Fruit fly (Drosophila melanogaster) whole organism, embryonic: ENCODE results near the gene CG18649.

Experiments used
- CG10274 ChIP-seq: fragments of 200-800 bp; sonication (Bioruptor generic); optimal IDR thresholded peaks from 3 replicates; lab custom pipeline; 2017; ENCODE audit warnings: missing biosample characterization, mild to moderate bottlenecking, missing genetic modification characterization
- CG11093 ChIP-seq: fragments of 200-800 bp; sonication (Bioruptor generic); IDR thresholded peaks from 3 replicates; pipeline ENCODE4 v1.3.6; 2022; ENCODE audit warnings: missing biosample characterization, missing genetic modification characterization
- CG12219 ChIP-seq: fragments of 200-800 bp; sonication (Bioruptor generic); optimal IDR thresholded peaks from 3 replicates; lab custom pipeline; 2018; ENCODE audit warnings: missing biosample characterization, mild to moderate bottlenecking, missing genetic modification characterization
- CG12769 ChIP-seq: fragments of 200-800 bp; sonication (Bioruptor generic); optimal IDR thresholded peaks from 2 replicates; lab custom pipeline; 2019; ENCODE audit warnings: missing biosample characterization, mild to moderate bottlenecking, missing genetic modification characterization, moderate library complexity
- CG13424 ChIP-seq: fragments of 200-800 bp; sonication (Bioruptor generic); optimal IDR thresholded peaks from 2 replicates; lab custom pipeline; 2019; ENCODE audit warnings: missing biosample characterization, mild to moderate bottlenecking, missing genetic modification characterization, moderate library complexity
- CG15696 ChIP-seq: fragments of 200-800 bp; sonication (Bioruptor generic); optimal IDR thresholded peaks from 2 replicates; lab custom pipeline; 2019; ENCODE audit warnings: missing biosample characterization, mild to moderate bottlenecking, missing genetic modification characterization, moderate library complexity
- CG16779 ChIP-seq: fragments of 200-800 bp; sonication (Bioruptor generic); IDR thresholded peaks from 2 replicates; pipeline ENCODE4 v1.3.6; 2022; ENCODE audit warnings: missing biosample characterization, missing genetic modification characterization
- CG17328 ChIP-seq: fragments of 200-800 bp; sonication (Bioruptor generic); IDR thresholded peaks from 2 replicates; pipeline ENCODE4 v1.3.6; 2022; ENCODE audit warnings: missing biosample characterization, missing genetic modification characterization
- CG18262 ChIP-seq: fragments of 200-800 bp; optimal IDR thresholded peaks from 3 replicates; lab custom pipeline; 2019; ENCODE audit warnings: missing biosample characterization, mild to moderate bottlenecking, missing genetic modification characterization, moderate library complexity
- CG2678 ChIP-seq: fragments of 200-800 bp; sonication (Bioruptor generic); optimal IDR thresholded peaks from 3 replicates; lab custom pipeline; 2019; ENCODE audit warnings: missing biosample characterization, mild to moderate bottlenecking, missing genetic modification characterization, moderate library complexity
- CG30431 ChIP-seq: fragments of 200-800 bp; sonication (Bioruptor generic); optimal IDR thresholded peaks from 2 replicates; lab custom pipeline; 2017; ENCODE audit warnings: missing biosample characterization, missing genetic modification characterization
- CG3065 ChIP-seq: fragments of 200-800 bp; sonication (Bioruptor generic); optimal IDR thresholded peaks from 2 replicates; lab custom pipeline; 2016; ENCODE audit warnings: missing biosample characterization, missing genetic modification characterization
- CG32772 ChIP-seq: fragments of 200-800 bp; sonication (Bioruptor generic); IDR thresholded peaks from 2 replicates; pipeline ENCODE4 v1.3.6; 2022; ENCODE audit warnings: missing biosample characterization, missing genetic modification characterization
- CG33557 ChIP-seq: fragments of 200-800 bp; sonication (Bioruptor generic); optimal IDR thresholded peaks from 2 replicates; lab custom pipeline; 2019; ENCODE audit warnings: missing biosample characterization, mild to moderate bottlenecking, missing genetic modification characterization, moderate library complexity
- CG4404 ChIP-seq: fragments of 200-800 bp; sonication (Bioruptor generic); IDR thresholded peaks from 2 replicates; pipeline ENCODE4 v1.3.6; 2022; ENCODE audit warnings: missing biosample characterization, missing genetic modification characterization
- CG4730 ChIP-seq: fragments of 200-800 bp; sonication (Bioruptor generic); IDR thresholded peaks from 2 replicates; pipeline ENCODE4 v1.3.6; 2022; ENCODE audit warnings: missing biosample characterization, missing genetic modification characterization
- CG6175 ChIP-seq: fragments of 200-800 bp; sonication (Bioruptor generic); IDR thresholded peaks from 3 replicates; pipeline ENCODE4 v1.3.6; 2022; ENCODE audit warnings: missing biosample characterization, missing genetic modification characterization
- CG6272 ChIP-seq: fragments of 200-800 bp; sonication (Bioruptor generic); IDR thresholded peaks from 2 replicates; pipeline ENCODE4 v1.3.6; 2022; ENCODE audit warnings: missing biosample characterization, missing genetic modification characterization
- CG9876 ChIP-seq: fragments of 200-800 bp; sonication (Bioruptor generic); optimal IDR thresholded peaks from 2 replicates; lab custom pipeline; 2016; ENCODE audit warnings: missing biosample characterization, missing genetic modification characterization
- D ChIP-seq, 2 experiments: fragments of 200-800 bp in 1 of 2; fragments of >200 bp in 1 of 2; sonication (Bioruptor generic) in 1 of 2; optimal IDR thresholded peaks; 2 replicates in 1 of 2; 3 replicates in 1 of 2; lab custom pipeline; 2017; ENCODE audit warnings: mild to moderate bottlenecking in 1 of 2, missing biosample characterization in 1 of 2, missing genetic modification characterization in 1 of 2, missing genetic modification reagents in 1 of 2
- D19A ChIP-seq: fragments of 200-800 bp; optimal IDR thresholded peaks from 3 replicates; lab custom pipeline; 2019; ENCODE audit warnings: missing biosample characterization, mild to moderate bottlenecking, missing genetic modification characterization, moderate library complexity
- Deaf1 ChIP-seq: fragments of 200-800 bp; optimal IDR thresholded peaks from 3 replicates; lab custom pipeline; 2019; ENCODE audit warnings: missing biosample characterization, mild to moderate bottlenecking, missing genetic modification characterization, moderate library complexity
- HLH3B ChIP-seq: fragments of 200-800 bp; sonication (Bioruptor generic); IDR thresholded peaks from 2 replicates; pipeline ENCODE4 v1.3.6; 2022; ENCODE audit warnings: missing biosample characterization, missing genetic modification characterization
- Hand ChIP-seq: fragments of 200-800 bp; sonication (Bioruptor generic); optimal IDR thresholded peaks from 2 replicates; lab custom pipeline; 2017; ENCODE audit warnings: mild to moderate bottlenecking, missing biosample characterization, missing genetic modification reagents, missing genetic modification characterization
- Hey ChIP-seq: fragments of 200-800 bp; sonication (Bioruptor generic); optimal IDR thresholded peaks from 3 replicates; lab custom pipeline; 2018; ENCODE audit warnings: missing biosample characterization, mild to moderate bottlenecking, missing genetic modification characterization
- Lim3 ChIP-seq: fragments of 200-800 bp; sonication (Bioruptor generic); IDR thresholded peaks from 2 replicates; pipeline ENCODE4 v1.3.6; 2022; ENCODE audit warnings: missing biosample characterization, missing genetic modification characterization
- Meics ChIP-seq: fragments of 200-800 bp; sonication (Bioruptor generic); optimal IDR thresholded peaks from 2 replicates; lab custom pipeline; 2017; ENCODE audit warnings: missing biosample characterization, mild to moderate bottlenecking, missing genetic modification characterization
- Mrtf ChIP-seq: fragments of 200-800 bp; sonication (Bioruptor generic); IDR thresholded peaks from 3 replicates; pipeline ENCODE4 v1.3.6; 2022; ENCODE audit warnings: missing biosample characterization, missing genetic modification characterization
- Oaz ChIP-seq: fragments of 200-800 bp; sonication (Bioruptor generic); IDR thresholded peaks from 2 replicates; pipeline ENCODE4 v1.3.6; 2022; ENCODE audit warnings: missing biosample characterization, missing genetic modification characterization
- Oli ChIP-seq: fragments of 200-800 bp; sonication (Bioruptor generic); optimal IDR thresholded peaks from 2 replicates; lab custom pipeline; 2018; ENCODE audit warnings: missing biosample characterization, mild to moderate bottlenecking, missing genetic modification characterization, moderate library complexity
- Rfx ChIP-seq: fragments of 200-800 bp; sonication (Bioruptor generic); IDR thresholded peaks from 2 replicates; pipeline ENCODE4 v1.3.6; 2022; ENCODE audit warnings: missing biosample characterization, missing genetic modification characterization
- Sin3A ChIP-seq: fragments of >200 bp; optimal IDR thresholded peaks from 2 replicates; lab custom pipeline; 2018
- Trl ChIP-seq, 3 experiments: fragments of >200 bp in 2 of 3; fragments of 200-800 bp in 1 of 3; sonication (Bioruptor generic) in 1 of 3; optimal IDR thresholded peaks; 2 replicates in 1 of 3; 3 replicates in 2 of 3; lab custom pipeline; 2016 to 2017; ENCODE audit warnings: missing biosample characterization in 1 of 3, missing genetic modification characterization in 1 of 3
- Usf ChIP-seq: fragments of 200-800 bp; sonication (Bioruptor generic); optimal IDR thresholded peaks from 2 replicates; lab custom pipeline; 2017; ENCODE audit warnings: missing genotype, missing biosample characterization, missing genetic modification characterization
- caup ChIP-seq: fragments of 200-800 bp; sonication (Bioruptor generic); optimal IDR thresholded peaks from 3 replicates; lab custom pipeline; 2017; ENCODE audit warnings: missing biosample characterization, mild to moderate bottlenecking, missing genetic modification characterization, moderate library complexity; ENCODE audit not compliant: severe bottlenecking
- fd96Cb ChIP-seq: fragments of 200-800 bp; sonication (Bioruptor generic); optimal IDR thresholded peaks from 2 replicates; lab custom pipeline; 2018; ENCODE audit warnings: missing biosample characterization, mild to moderate bottlenecking, missing genetic modification characterization, moderate library complexity
- grau ChIP-seq: fragments of 200-800 bp; optimal IDR thresholded peaks from 3 replicates; lab custom pipeline; 2019; ENCODE audit warnings: missing biosample characterization, mild to moderate bottlenecking, missing genetic modification characterization, moderate library complexity
- her ChIP-seq: fragments of 200-800 bp; sonication (Bioruptor generic); optimal IDR thresholded peaks from 2 replicates; lab custom pipeline; 2016; ENCODE audit warnings: missing biosample characterization, missing genetic modification characterization
- lov ChIP-seq, 2 experiments: fragments of 200-800 bp in 1 of 2; fragments of >200 bp in 1 of 2; sonication (Bioruptor generic) in 1 of 2; IDR thresholded peaks in 1 of 2; optimal IDR thresholded peaks in 1 of 2; 2 replicates in 1 of 2; 3 replicates in 1 of 2; pipeline versions ENCODE4 v1.3.6 to Lab custom; 2017 to 2022; ENCODE audit warnings: missing biosample characterization in 1 of 2, missing genetic modification characterization in 1 of 2
- luna ChIP-seq: fragments of 200-800 bp; sonication (Bioruptor generic); optimal IDR thresholded peaks from 2 replicates; lab custom pipeline; 2016; ENCODE audit warnings: missing biosample characterization, missing genetic modification characterization
- nom ChIP-seq: fragments of 200-800 bp; sonication (Bioruptor generic); optimal IDR thresholded peaks from 2 replicates; lab custom pipeline; 2017; ENCODE audit warnings: missing biosample characterization, missing genetic modification characterization, mild to moderate bottlenecking, moderate library complexity, missing genetic modification reagents
- pan ChIP-seq, 4 experiments: fragments of >200 bp in 3 of 4; fragments of 200-800 bp in 1 of 4; sonication (Bioruptor generic) in 1 of 4; optimal IDR thresholded peaks in 3 of 4; IDR thresholded peaks in 1 of 4; 2 replicates each; pipeline versions ENCODE4 v1.3.6 to Lab custom; 2017 to 2022; ENCODE audit warnings: missing biosample characterization in 2 of 4, missing genetic modification characterization in 2 of 4, mixed read lengths in 1 of 4
- scrt ChIP-seq: fragments of 200-800 bp; sonication (Bioruptor generic); optimal IDR thresholded peaks from 2 replicates; lab custom pipeline; 2018; ENCODE audit warnings: missing biosample characterization, mild to moderate bottlenecking, missing genetic modification characterization, moderate library complexity
- sens-2 ChIP-seq: fragments of 200-800 bp; sonication (Bioruptor generic); IDR thresholded peaks from 2 replicates; pipeline ENCODE4 v1.3.6; 2022; ENCODE audit warnings: missing biosample characterization, missing genetic modification characterization
- so ChIP-seq: fragments of 200-800 bp; sonication (Bioruptor generic); IDR thresholded peaks from 3 replicates; pipeline ENCODE4 v1.3.6; 2022; ENCODE audit warnings: missing biosample characterization, missing genetic modification characterization
- tgo ChIP-seq: fragments of 200-800 bp; sonication (Bioruptor generic); IDR thresholded peaks from 3 replicates; pipeline ENCODE4 v1.3.6; 2022; ENCODE audit warnings: missing biosample characterization, missing genetic modification characterization
- tx ChIP-seq: fragments of 200-800 bp; sonication (Bioruptor generic); optimal IDR thresholded peaks from 2 replicates; lab custom pipeline; 2016; ENCODE audit warnings: missing biosample characterization, missing genetic modification characterization
- zen ChIP-seq: fragments of 200-800 bp; sonication (Bioruptor generic); optimal IDR thresholded peaks from 3 replicates; lab custom pipeline; 2018; ENCODE audit warnings: missing biosample characterization, mild to moderate bottlenecking, missing genetic modification characterization, moderate library complexity

CG18649 gene

dm6 chr3L:15102669-15103309, 48.9 kb upstream of the CG18649 start (continued):
- TF ChIP-seq Trl (optimal IDR thresholded peaks at IDR 0.05; lab: Kevin White, UChicago), result no peak
- no peak for TF ChIP-seq Trl (GFP tag; optimal IDR thresholded peaks at IDR 0.05; lab: Kevin White, UChicago)
- no peak for TF ChIP-seq CG16779 (GFP tag; lab: Robert Waterston, UW)
- peak; percentile 92 for TF ChIP-seq Hey (tag; lab: Kevin White, UChicago)
- TF ChIP-seq HLH3B, result no peak
- no peak for TF ChIP-seq fd96Cb
- 0 out of 3 replicates have a peak, but pooled peaks have one; percentile 26 for TF ChIP-seq tgo (GFP tag; lab: Robert Waterston, UW)
- no peak for TF ChIP-seq Oli
- TF ChIP-seq zen, result no peak
- no peak for TF ChIP-seq D19A (tag; lab: Kevin White, UChicago)
- TF ChIP-seq CG32772 (GFP tag; lab: Robert Waterston, UW), result 0 out of 2 replicates have a peak, but pooled peaks have one; percentile 23
- no peak for TF ChIP-seq CG11093 (GFP tag; lab: Robert Waterston, UW)
- peak; percentile 1 for TF ChIP-seq CG12219 (GFP tag; lab: Kevin White, UChicago)
- no peak for TF ChIP-seq D (optimal IDR thresholded peaks at IDR 0.05; lab: Kevin White, UChicago)
- no peak for TF ChIP-seq D (GFP tag; optimal IDR thresholded peaks at IDR 0.05; lab: Kevin White, UChicago)
- no peak for TF ChIP-seq Oaz
- TF ChIP-seq CG2678, result peak; percentile 24
- TF ChIP-seq caup, result no peak
- no peak for TF ChIP-seq Sin3A (lab: Kevin White, UChicago)
- no peak for TF ChIP-seq Lim3 (GFP tag; lab: Robert Waterston, UW)
- peak; percentile 78 for TF ChIP-seq grau (tag; lab: Kevin White, UChicago)
- TF ChIP-seq sens-2, result no peak
- TF ChIP-seq CG6272 (GFP tag; lab: Robert Waterston, UW), result no peak
- TF ChIP-seq CG13424 (tag; lab: Kevin White, UChicago), result peak; percentile 16
- TF ChIP-seq CG4730, result no peak
- TF ChIP-seq lov (optimal IDR thresholded peaks at IDR 0.05; lab: Kevin White, UChicago), result no peak
- TF ChIP-seq lov (GFP tag; IDR thresholded peaks at IDR 0.05; lab: Robert Waterston, UW), result no peak
- TF ChIP-seq Hand (GFP tag; lab: Kevin White, UChicago), result no peak
- no peak for TF ChIP-seq CG3065
- no peak for TF ChIP-seq Usf (GFP tag; lab: Kevin White, UChicago)
- TF ChIP-seq CG17328, result 0 out of 2 replicates have a peak, but pooled peaks have one; percentile 14
- TF ChIP-seq CG12769, result no peak
- TF ChIP-seq her, result no peak
- TF ChIP-seq nom (GFP tag; lab: Kevin White, UChicago), result peak; percentile 24
- no peak for TF ChIP-seq Meics (GFP tag; lab: Kevin White, UChicago)
- TF ChIP-seq CG33557 (GFP tag; lab: Kevin White, UChicago), result no peak
- no peak for TF ChIP-seq CG9876 (GFP tag; lab: Kevin White, UChicago)
- TF ChIP-seq Rfx (GFP tag; lab: Robert Waterston, UW), result peak; percentile 36; the same call in 1 of the 2 replicates
- 0 out of 3 replicates have a peak, but pooled peaks have one; percentile 3 for TF ChIP-seq Mrtf (GFP tag; lab: Robert Waterston, UW)
- TF ChIP-seq CG4404 (GFP tag; lab: Robert Waterston, UW), result no peak
- TF ChIP-seq CG10274 (GFP tag; lab: Kevin White, UChicago), result no peak
- no peak for TF ChIP-seq CG15696 (tag; lab: Kevin White, UChicago)
- TF ChIP-seq luna, result no peak
- TF ChIP-seq pan (optimal IDR thresholded peaks at IDR 0.05; lab: Kevin White, UChicago), result no peak
- TF ChIP-seq pan (GFP tag; optimal IDR thresholded peaks at IDR 0.05 in 1 of 2, IDR thresholded peaks at IDR 0.05 in 1 of 2), result peak in 1 of 2 experiments; percentile 37
- no peak for TF ChIP-seq CG18262 (tag; lab: Kevin White, UChicago)
- no peak for TF ChIP-seq Deaf1 (tag; lab: Kevin White, UChicago)
- no peak for TF ChIP-seq CG30431 (GFP tag; lab: Kevin White, UChicago)
- TF ChIP-seq CG6175 (GFP tag; lab: Robert Waterston, UW), result 0 out of 3 replicates have a peak, but pooled peaks have one; percentile 21
- TF ChIP-seq tx, result no peak
- TF ChIP-seq so (GFP tag; lab: Robert Waterston, UW), result no peak
- no peak for TF ChIP-seq scrt (GFP tag; lab: Kevin White, UChicago)
